Worm (Caenorhabditis elegans): ENCODE results near the gene C04G2.5.

C04G2.5 gene

DNA sequence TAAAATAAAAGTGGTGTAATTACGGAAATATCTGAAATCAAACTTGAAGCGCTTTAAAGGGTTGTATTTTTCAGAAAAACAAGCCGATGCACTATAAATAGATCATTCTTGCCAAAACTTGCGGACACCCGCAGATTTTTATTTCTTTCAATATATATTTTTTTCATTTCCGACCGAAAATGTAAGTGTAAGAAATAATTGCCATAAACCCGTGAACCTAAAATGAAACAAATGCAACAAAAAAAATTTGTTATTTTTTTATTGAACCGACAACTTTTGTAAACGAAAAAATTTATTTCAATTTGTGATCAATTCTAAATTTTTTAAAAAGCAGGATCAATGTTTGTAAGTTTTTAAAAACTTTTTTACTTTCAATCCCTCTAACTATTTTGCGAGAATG is 14.3 kb downstream of the C04G2.5 start, which contains the start of gene W01B6.6:
TSS of gene W01B6.6 (plus strand) at position 301 of the 400 bp plus-strand sequence.
- TF ChIP-seq ceh-20 (GFP tag; IDR thresholded peaks at IDR 0.05) (no peak), unc-39 (tag; optimal IDR thresholded peaks at IDR 0.05) (no peak), lin-15B (tag; optimal IDR thresholded peaks at IDR 0.05) (no peak), hlh-30 (tag; optimal IDR thresholded peaks at IDR 0.05; ENCODE audit: insufficient read depth) (no peak), gei-8 (GFP tag; optimal IDR thresholded peaks at IDR 0.05) (no peak), madf-5 (GFP tag; IDR thresholded peaks at IDR 0.05) (no peak), D1046.2 (GFP tag; IDR thresholded peaks at IDR 0.05) (no peak), lin-1 (GFP tag; IDR thresholded peaks at IDR 0.05) (no peak), spr-3 (GFP tag; optimal IDR thresholded peaks at IDR 0.05) (no peak), zip-11 (GFP tag; IDR thresholded peaks at IDR 0.05) (no peak), tag-97 (GFP tag; IDR thresholded peaks at IDR 0.05) (no peak), unc-62 (GFP tag; optimal IDR thresholded peaks at IDR 0.05 in 1 of 2) (no peak), unc-62 (tag; optimal IDR thresholded peaks at IDR 0.05) (no peak), hmg-1.1 (GFP tag; IDR thresholded peaks at IDR 0.05) (no peak), R02D3.7 (tag; optimal IDR thresholded peaks at IDR 0.05) (no peak)

DNA sequence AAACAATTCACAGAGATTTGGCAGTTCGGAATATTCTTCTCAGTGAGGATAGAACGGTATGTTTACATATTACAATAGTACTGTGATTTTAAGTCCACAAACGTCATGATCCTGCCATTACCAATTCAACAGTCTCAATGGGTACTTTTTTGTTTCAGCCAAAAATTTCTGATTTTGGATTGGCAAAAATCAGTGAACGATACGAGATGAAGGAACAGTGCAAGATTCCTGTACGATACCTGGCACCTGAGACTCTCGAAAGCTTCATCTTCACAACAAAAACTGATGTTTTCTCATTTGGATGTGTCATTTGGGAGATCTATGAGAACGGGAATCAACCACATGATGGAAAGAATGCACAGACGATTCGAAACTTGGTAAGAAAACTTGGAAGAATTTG is 17.1 kb downstream of the C04G2.5 start:
- TF ChIP-seq T26A8.4 (GFP tag; IDR thresholded peaks at IDR 0.05) (no peak), unc-62 (GFP tag; optimal IDR thresholded peaks at IDR 0.05 in 1 of 2) (peak in 1 of 2 experiments; percentile 92), unc-62 (tag; optimal IDR thresholded peaks at IDR 0.05) (no peak)

DNA sequence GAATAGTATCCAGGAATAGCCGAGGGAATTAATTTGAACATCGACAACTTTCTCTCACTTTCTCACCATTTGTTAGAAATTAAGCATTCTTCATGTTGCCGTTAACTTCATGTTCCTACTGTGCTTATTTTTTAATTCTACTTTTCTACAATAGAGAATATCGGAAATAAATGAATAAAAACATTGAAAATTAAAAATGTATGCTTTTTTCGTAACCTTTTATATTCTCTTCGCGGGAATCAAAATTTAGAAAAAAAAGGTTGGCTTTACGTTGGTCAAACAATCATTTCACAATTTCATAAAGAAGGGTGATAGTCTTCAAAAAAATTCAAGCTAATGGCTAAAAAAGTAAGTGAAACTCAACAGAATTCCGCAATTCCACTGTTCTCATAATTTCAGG is 19.2 kb downstream of the C04G2.5 start, which contains the start of gene W01B6.5:
TSS of gene W01B6.5 (plus strand) at position 301 of the 400 bp plus-strand sequence.
- no peak for TF ChIP-seq php-3 (GFP tag; IDR thresholded peaks at IDR 0.05)
- no peak for TF ChIP-seq nhr-77 (tag; optimal IDR thresholded peaks at IDR 0.05)
- TF ChIP-seq hmg-1.1 (GFP tag; IDR thresholded peaks at IDR 0.05), result no peak
- TF ChIP-seq Y48G9A.11 (GFP tag; IDR thresholded peaks at IDR 0.05), result no peak
- no peak for TF ChIP-seq pha-4 (GFP tag; IDR thresholded peaks at IDR 0.05)
- no peak for TF ChIP-seq pha-4 (tag; optimal IDR thresholded peaks at IDR 0.05)
- TF ChIP-seq lin-29 (GFP tag; IDR thresholded peaks at IDR 0.05), result no peak
- TF ChIP-seq ama-1 (optimal IDR thresholded peaks at IDR 0.05), result no peak
- TF ChIP-seq ceh-62 (tag; optimal IDR thresholded peaks at IDR 0.05), result no peak
- TF ChIP-seq nhr-28 (tag; optimal IDR thresholded peaks at IDR 0.05), result no peak
- no peak for TF ChIP-seq set-16 (GFP tag; IDR thresholded peaks at IDR 0.05)

DNA sequence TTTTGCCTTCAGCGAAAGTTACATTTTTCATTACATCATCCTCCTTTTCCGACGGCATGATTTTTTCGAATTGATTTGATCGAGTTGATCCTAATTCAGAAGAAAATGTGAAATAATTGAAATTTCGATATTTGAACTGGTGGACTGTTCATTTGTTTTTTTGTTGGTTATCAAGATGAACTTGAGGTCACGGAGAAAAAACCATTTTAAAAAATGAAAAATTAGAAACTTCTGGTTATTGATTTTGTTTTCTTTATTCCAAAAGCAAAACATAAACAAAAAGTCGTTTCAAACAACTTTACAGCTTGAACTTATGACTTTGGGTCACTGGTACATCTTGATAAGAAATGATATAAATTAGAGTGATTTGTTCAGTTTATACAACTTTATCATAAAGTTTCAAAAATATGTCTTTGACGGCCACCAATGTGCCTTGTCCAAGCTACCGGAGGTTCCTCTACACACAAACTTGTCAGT is 20.0 kb downstream of the C04G2.5 start, which contains the start of the genes ttbk-4 and W01B6.4:
TSS of gene ttbk-4 (minus strand) at position 101 of the 477 bp plus-strand sequence.
TSS of gene W01B6.4 (plus strand) at position 427 of the 477 bp plus-strand sequence.
- TF ChIP-seq nhr-41 (GFP tag; IDR thresholded peaks at IDR 0.05) (no peak), unc-62 (GFP tag; optimal IDR thresholded peaks at IDR 0.05 in 1 of 2) (peak in 1 of 2 experiments; percentile 2), unc-62 (tag; optimal IDR thresholded peaks at IDR 0.05) (no peak)

DNA sequence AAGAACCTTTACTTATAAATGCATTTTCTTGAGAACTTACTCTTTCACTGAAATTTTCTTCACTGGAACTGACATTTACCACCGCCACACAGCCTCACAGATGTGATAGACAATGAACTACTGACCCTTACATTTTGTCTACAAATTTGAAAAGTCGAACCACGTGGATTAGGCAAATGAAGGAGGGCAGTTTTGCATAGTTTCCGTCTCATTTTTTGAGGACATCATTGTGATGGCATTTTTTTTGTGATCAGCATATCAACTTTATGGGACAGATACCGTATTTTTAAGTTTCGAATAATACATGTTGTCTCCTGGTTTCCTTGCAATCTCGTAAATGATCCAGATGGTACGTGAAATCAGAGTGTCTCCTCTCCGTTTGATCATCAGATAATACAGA is 22.5 kb downstream of the C04G2.5 start, which contains the start of gene W01B6.3:
TSS of gene W01B6.3 (minus strand) at position 101 of the 400 bp plus-strand sequence.
- TF ChIP-seq unc-62 (GFP tag; optimal IDR thresholded peaks at IDR 0.05 in 1 of 2) (peak in 1 of 2 experiments; percentile 50), unc-62 (tag; optimal IDR thresholded peaks at IDR 0.05) (no peak), aly-2 (tag; optimal IDR thresholded peaks at IDR 0.05) (no peak), saeg-2 (GFP tag; IDR thresholded peaks at IDR 0.05) (no peak), madf-9 (GFP tag; conservative IDR thresholded peaks at IDR 0.05) (no peak), unc-130 (GFP tag; optimal IDR thresholded peaks at IDR 0.05) (no peak), egl-43 (GFP tag; IDR thresholded peaks at IDR 0.05) (no peak), unc-39 (tag; optimal IDR thresholded peaks at IDR 0.05) (no peak), ZK546.5 (tag; optimal IDR thresholded peaks at IDR 0.05) (no peak), lin-13 (GFP tag; optimal IDR thresholded peaks at IDR 0.05) (no peak)

Measured in whole organism, L4 larva.